Fruit fly (Drosophila melanogaster): Measurements from ENCODE around the gene shtd.

Gene shtd

dm6 chrX:15467402-15467941 lies 5.2 kb upstream of the shtd start, which contains the start of the genes CG15642 and CG15641 (continued):
- no peak for TF ChIP-seq scrt (GFP tag; optimal IDR thresholded peaks at IDR 0.05)
- no peak for TF ChIP-seq kni (GFP tag; optimal IDR thresholded peaks at IDR 0.05)
- TF ChIP-seq Mrtf (GFP tag; IDR thresholded peaks at IDR 0.05) = no peak
- TF ChIP-seq CG15601 (tag; optimal IDR thresholded peaks at IDR 0.05) = no peak
- TF ChIP-seq CG17328 (GFP tag; IDR thresholded peaks at IDR 0.05) = no peak
- peak in 1 of 2 experiments; percentile 24 for TF ChIP-seq insv (GFP tag; optimal IDR thresholded peaks at IDR 0.05)
- TF ChIP-seq ssp (GFP tag; IDR thresholded peaks at IDR 0.05) = no peak
- TF ChIP-seq Nf-YC (tag; optimal IDR thresholded peaks at IDR 0.05) = no peak
- no peak for TF ChIP-seq gem (tag; optimal IDR thresholded peaks at IDR 0.05)
- TF ChIP-seq MBD-R2 (GFP tag; IDR thresholded peaks at IDR 0.05) = 0 out of 2 replicates have a peak, but pooled peaks have one; percentile 28
- TF ChIP-seq Rfx (GFP tag; IDR thresholded peaks at IDR 0.05) = peak; percentile 69
- no peak for TF ChIP-seq tin (GFP tag; optimal IDR thresholded peaks at IDR 0.05)
- no peak for TF ChIP-seq CG5953 (GFP tag; IDR thresholded peaks at IDR 0.05)
- peak; percentile 95 for TF ChIP-seq CG18011 (GFP tag; optimal IDR thresholded peaks at IDR 0.05)
- no peak for TF ChIP-seq Deaf1 (tag; optimal IDR thresholded peaks at IDR 0.05)
- TF ChIP-seq Elba2 (GFP tag; optimal IDR thresholded peaks at IDR 0.05) = no peak
- no peak for TF ChIP-seq tll (GFP tag; optimal IDR thresholded peaks at IDR 0.05)
- TF ChIP-seq Poxn (GFP tag; IDR thresholded peaks at IDR 0.05) = no peak
- no peak for TF ChIP-seq trh (GFP tag; optimal IDR thresholded peaks at IDR 0.05)
- TF ChIP-seq CG11456 (GFP tag; IDR thresholded peaks at IDR 0.05) = no peak

dm6 chrX:15465410-15465809 lies 3.2 kb upstream of the shtd start:
- TF ChIP-seq Scr (GFP tag; IDR thresholded peaks at IDR 0.05; ENCODE audit: partially characterized antibody) (0 out of 2 replicates have a peak, but pooled peaks have one; percentile 12), cg (GFP tag; optimal IDR thresholded peaks at IDR 0.05) (peak; percentile 33), amos (GFP tag; IDR thresholded peaks at IDR 0.05; ENCODE audit: partially characterized antibody) (peak; percentile 24; the same call in 1 of the 2 replicates), GATAe (GFP tag; conservative IDR thresholded peaks at IDR 0.05) (peak; percentile 51; the same call in 1 of the 2 replicates), ind (GFP tag; optimal IDR thresholded peaks at IDR 0.05) (no peak), Adf1 (GFP tag; IDR thresholded peaks at IDR 0.05) (peak; percentile 60), exex (tag; optimal IDR thresholded peaks at IDR 0.05) (peak; percentile 44), Med (GFP tag) (peak; percentile 71), Bgb (GFP tag; IDR thresholded peaks at IDR 0.05; ENCODE audit: partially characterized antibody) (peak; percentile 41; the same call in 1 of the 2 replicates), Doc3 (GFP tag; IDR thresholded peaks at IDR 0.05; ENCODE audit: partially characterized antibody) (0 out of 3 replicates have a peak, but pooled peaks have one; percentile 19), CG18262 (tag; optimal IDR thresholded peaks at IDR 0.05) (no peak), CG6765 (GFP tag; optimal IDR thresholded peaks at IDR 0.05) (no peak), crp (GFP tag; optimal IDR thresholded peaks at IDR 0.05) (peak in 1 of 2 experiments; percentile 35), Hr78 (GFP tag; optimal IDR thresholded peaks at IDR 0.05) (peak in 1 of 2 experiments; percentile 98), CG13894 (tag; optimal IDR thresholded peaks at IDR 0.05) (peak; percentile 42), CG1233 (GFP tag; optimal IDR thresholded peaks at IDR 0.05) (no peak), CG7556 (GFP tag; optimal IDR thresholded peaks at IDR 0.05) (no peak), nom (GFP tag; optimal IDR thresholded peaks at IDR 0.05) (peak; percentile 1), chinmo (GFP tag; IDR thresholded peaks at IDR 0.05; ENCODE audit: partially characterized antibody) (peak; percentile 94), HLH3B (GFP tag; IDR thresholded peaks at IDR 0.05) (peak; percentile 17; the same call in 1 of the 2 replicates), Hsf (GFP tag; optimal IDR thresholded peaks at IDR 0.05) (no peak), CG10543 (GFP tag; optimal IDR thresholded peaks at IDR 0.05) (peak; percentile 89), crol (GFP tag; IDR thresholded peaks at IDR 0.05) (peak; percentile 96), sug (tag; optimal IDR thresholded peaks at IDR 0.05) (peak; percentile 68), pros (GFP tag; optimal IDR thresholded peaks at IDR 0.05) (peak; percentile 73), Deaf1 (tag; optimal IDR thresholded peaks at IDR 0.05) (peak; percentile 89), kni (GFP tag; optimal IDR thresholded peaks at IDR 0.05) (peak; percentile 68), CG34422 (GFP tag; IDR thresholded peaks at IDR 0.05) (0 out of 3 replicates have a peak, but pooled peaks have one; percentile 26), Fer1 (GFP tag; optimal IDR thresholded peaks at IDR 0.05) (peak; percentile 7), CTCF (GFP tag; optimal IDR thresholded peaks at IDR 0.05) (no peak)

Data from whole organism, embryonic.